Worm (Caenorhabditis elegans): ENCODE results near the gene leo-1.

DNA sequence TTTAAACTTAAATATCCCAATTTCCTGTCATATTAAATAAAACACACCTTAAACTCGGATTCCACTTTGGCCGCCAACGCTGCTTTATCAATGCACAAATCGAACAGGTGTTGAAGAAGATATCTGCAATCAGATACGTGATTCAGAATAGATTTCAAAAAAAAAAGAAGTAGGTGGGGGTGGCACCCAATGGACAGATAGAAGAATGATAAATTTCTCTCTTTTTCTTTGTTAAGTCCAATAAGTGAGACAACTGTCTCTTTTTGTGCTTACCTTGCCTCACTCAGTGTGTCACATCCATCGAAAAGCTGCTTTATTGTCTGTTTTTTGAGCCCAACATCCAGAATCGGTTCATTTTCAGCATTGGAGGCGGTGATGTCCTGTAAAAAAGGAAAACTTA is 21.6 kb upstream of the leo-1 start:
- TF ChIP-seq sea-2 (GFP tag; optimal IDR thresholded peaks at IDR 0.05) = no peak
- no peak for TF ChIP-seq eor-1 (tag; optimal IDR thresholded peaks at IDR 0.05)
- no peak for TF ChIP-seq skn-1 (tag; optimal IDR thresholded peaks at IDR 0.05)
- no peak for TF ChIP-seq elt-3 (tag; optimal IDR thresholded peaks at IDR 0.05)
- TF ChIP-seq unc-62 (GFP tag; optimal IDR thresholded peaks at IDR 0.05) = no peak
- no peak for TF ChIP-seq nhr-76 (tag; optimal IDR thresholded peaks at IDR 0.05)
- TF ChIP-seq ceh-9 (tag; optimal IDR thresholded peaks at IDR 0.05) = no peak
- no peak for TF ChIP-seq fkh-10 (GFP tag; optimal IDR thresholded peaks at IDR 0.05)
